Worm (Caenorhabditis elegans): Measurements from ENCODE around the gene C12D5.9.

DNA sequence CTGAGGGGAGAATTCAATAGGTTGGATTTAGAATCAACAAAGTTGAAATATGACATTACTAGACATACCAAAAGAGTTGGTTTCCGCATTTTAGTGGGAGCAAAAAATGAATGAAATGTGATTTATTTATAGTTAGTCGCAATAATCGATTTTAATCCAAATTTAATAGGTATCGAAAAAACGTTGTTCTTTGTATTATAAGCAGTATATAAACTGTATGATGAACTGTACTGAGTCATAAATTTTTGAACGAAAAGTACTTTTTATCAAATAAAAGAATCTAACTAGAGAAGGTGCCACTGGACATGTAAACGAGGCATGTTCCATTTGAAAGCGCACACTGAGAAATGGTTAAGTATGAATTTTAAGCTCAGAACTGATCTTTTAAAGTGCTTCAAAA is at the start of gene C12D5.9:
- no peak for TF ChIP-seq lin-11 (tag; optimal IDR thresholded peaks at IDR 0.05)
- no peak for TF ChIP-seq fkh-10 (GFP tag; optimal IDR thresholded peaks at IDR 0.05)
- TF ChIP-seq nhr-232 (tag; optimal IDR thresholded peaks at IDR 0.05) = no peak
- no peak for TF ChIP-seq pha-4 (tag; optimal IDR thresholded peaks at IDR 0.05)
- no peak for TF ChIP-seq ahr-1 (tag; optimal IDR thresholded peaks at IDR 0.05)
- TF ChIP-seq hlh-6 (tag; optimal IDR thresholded peaks at IDR 0.05) = no peak
- TF ChIP-seq unc-55 (GFP tag; optimal IDR thresholded peaks at IDR 0.05) = no peak

Measured in whole organism, late embryonic.